Worm (Caenorhabditis elegans) whole organism, late embryonic: ENCODE results near the gene lmtr-3.

Experiments used
- C08G9.2 ChIP-seq: sonication (generic microtip); optimal IDR thresholded peaks from 2 replicates; lab custom pipeline; 2016; ENCODE audit warnings: mild to moderate bottlenecking, missing genetic modification characterization, moderate library complexity, missing compliant biosample characterization
- K02D7.2 ChIP-seq: sonication (generic microtip); optimal IDR thresholded peaks from 2 replicates; lab custom pipeline; 2017; ENCODE audit warnings: mild to moderate bottlenecking, missing genetic modification characterization, missing compliant biosample characterization
- K09A11.1 ChIP-seq: sonication (generic microtip); optimal IDR thresholded peaks from 2 replicates; lab custom pipeline; 2017; ENCODE audit warnings: antibody characterized with exemption, mild to moderate bottlenecking, missing genetic modification characterization, missing compliant biosample characterization; ENCODE audit not compliant: insufficient read depth
- T23F11.4 ChIP-seq: fragments of 200-800 bp; sonication (Bioruptor generic); optimal IDR thresholded peaks from 2 replicates; lab custom pipeline; 2018; ENCODE audit warnings: mild to moderate bottlenecking, missing genetic modification characterization, missing compliant biosample characterization
- ceh-18 ChIP-seq: sonication (generic microtip); optimal IDR thresholded peaks from 2 replicates; lab custom pipeline; 2016; ENCODE audit warnings: missing genetic modification characterization, missing compliant biosample characterization
- ceh-22 ChIP-seq: sonication (generic microtip); optimal IDR thresholded peaks from 2 replicates; lab custom pipeline; 2017; ENCODE audit warnings: missing biosample characterization, missing genetic modification characterization
- ceh-24 ChIP-seq: sonication (generic microtip); optimal IDR thresholded peaks from 2 replicates; lab custom pipeline; 2016; ENCODE audit warnings: mild to moderate bottlenecking, missing genetic modification characterization, missing compliant biosample characterization
- ceh-30 ChIP-seq: fragments of 150-350 bp; optimal IDR thresholded peaks from 2 replicates; lab custom pipeline; 2014; ENCODE audit warnings: missing biosample characterization, missing genetic modification characterization
- ceh-31 ChIP-seq: sonication (generic microtip); optimal IDR thresholded peaks from 2 replicates; lab custom pipeline; 2016; ENCODE audit warnings: missing genetic modification characterization, missing compliant biosample characterization
- elt-4 ChIP-seq: sonication (generic microtip); optimal IDR thresholded peaks from 2 replicates; lab custom pipeline; 2016; ENCODE audit warnings: missing genetic modification characterization, missing compliant biosample characterization
- hlh-13 ChIP-seq: fragments of 200-800 bp; sonication (Bioruptor generic); optimal IDR thresholded peaks from 2 replicates; lab custom pipeline; 2018; ENCODE audit warnings: mild to moderate bottlenecking, missing genetic modification characterization, missing compliant biosample characterization
- hlh-6 ChIP-seq: sonication (generic microtip); optimal IDR thresholded peaks from 2 replicates; lab custom pipeline; 2016; ENCODE audit warnings: missing genotype, missing genetic modification characterization, missing compliant biosample characterization
- hlh-8 ChIP-seq: sonication (generic microtip); optimal IDR thresholded peaks from 2 replicates; lab custom pipeline; 2016; ENCODE audit warnings: missing genotype, missing genetic modification characterization, missing compliant biosample characterization
- madf-2 ChIP-seq: sonication (generic microtip); optimal IDR thresholded peaks from 2 replicates; lab custom pipeline; 2017; ENCODE audit warnings: missing genetic modification characterization, missing compliant biosample characterization
- pag-3 ChIP-seq: sonication (generic microtip); optimal IDR thresholded peaks from 2 replicates; lab custom pipeline; 2016; ENCODE audit warnings: missing compliant biosample characterization, missing genetic modification characterization, borderline replicate concordance
- pha-4 ChIP-seq: fragments of 150-350 bp; optimal IDR thresholded peaks from 2 replicates; lab custom pipeline; 2018; ENCODE audit warnings: missing biosample characterization, missing genetic modification reagents, missing genetic modification characterization
- tbx-2 ChIP-seq: sonication (generic microtip); optimal IDR thresholded peaks from 2 replicates; lab custom pipeline; 2016; ENCODE audit warnings: missing genetic modification characterization, missing compliant biosample characterization
- tbx-7 ChIP-seq: sonication (generic microtip); optimal IDR thresholded peaks from 2 replicates; lab custom pipeline; 2016; ENCODE audit warnings: missing genotype, missing genetic modification characterization, missing compliant biosample characterization
- ttx-3 ChIP-seq: sonication (generic microtip); optimal IDR thresholded peaks from 2 replicates; lab custom pipeline; 2016; ENCODE audit warnings: missing genetic modification reagents, missing genetic modification characterization, missing compliant biosample characterization
- unc-42 ChIP-seq: sonication (generic microtip); optimal IDR thresholded peaks from 2 replicates; lab custom pipeline; 2016; ENCODE audit warnings: missing genotype, missing genetic modification characterization, missing compliant biosample characterization
- ztf-16 ChIP-seq: sonication (generic microtip); optimal IDR thresholded peaks from 2 replicates; lab custom pipeline; 2017; ENCODE audit warnings: missing genetic modification characterization, missing compliant biosample characterization

The lmtr-3 gene

DNA sequence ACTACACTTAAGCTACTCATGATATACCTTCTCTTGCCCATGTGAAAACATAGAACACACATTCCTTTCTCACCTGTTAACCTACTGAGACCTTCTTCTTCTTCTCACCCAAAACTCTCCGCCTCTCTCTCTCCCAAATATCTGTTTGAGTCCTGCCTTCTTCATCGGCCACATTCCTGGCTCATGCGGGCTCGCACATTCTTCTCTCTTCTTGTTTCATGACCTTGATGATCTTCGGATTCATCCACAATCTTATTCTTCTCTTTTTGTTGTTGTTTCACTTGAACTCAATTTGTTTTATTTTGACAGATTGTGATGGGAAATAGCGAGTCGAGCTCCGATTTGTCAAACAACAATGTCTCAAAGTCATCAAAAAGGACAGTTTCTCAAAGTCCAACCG, 47.9 kb downstream of the lmtr-3 start, which contains the start of gene T19C4.5:
Gene T19C4.5 (plus strand): TSS at position 308 of the 400 bp plus-strand sequence.
- TF ChIP-seq T23F11.4 (GFP tag; lab: Kevin White, UChicago) (no peak), ceh-24 (tag; lab: Kevin White, UChicago) (no peak), ztf-16 (tag; lab: Kevin White, UChicago) (no peak), ceh-22 (tag; lab: Kevin White, UChicago) (no peak), pha-4 (tag; lab: Kevin White, UChicago) (no peak), hlh-6 (tag; lab: Kevin White, UChicago) (no peak), hlh-8 (tag; lab: Kevin White, UChicago) (no peak), ceh-30 (no peak), C08G9.2 (tag; lab: Kevin White, UChicago) (no peak), tbx-2 (no peak), madf-2 (tag; lab: Kevin White, UChicago) (no peak), ttx-3 (no peak), tbx-7 (tag; lab: Kevin White, UChicago) (no peak), pag-3 (tag; lab: Kevin White, UChicago) (no peak), K09A11.1 (tag; lab: Kevin White, UChicago) (no peak), ceh-18 (no peak), K02D7.2 (tag; lab: Kevin White, UChicago) (no peak)

DNA sequence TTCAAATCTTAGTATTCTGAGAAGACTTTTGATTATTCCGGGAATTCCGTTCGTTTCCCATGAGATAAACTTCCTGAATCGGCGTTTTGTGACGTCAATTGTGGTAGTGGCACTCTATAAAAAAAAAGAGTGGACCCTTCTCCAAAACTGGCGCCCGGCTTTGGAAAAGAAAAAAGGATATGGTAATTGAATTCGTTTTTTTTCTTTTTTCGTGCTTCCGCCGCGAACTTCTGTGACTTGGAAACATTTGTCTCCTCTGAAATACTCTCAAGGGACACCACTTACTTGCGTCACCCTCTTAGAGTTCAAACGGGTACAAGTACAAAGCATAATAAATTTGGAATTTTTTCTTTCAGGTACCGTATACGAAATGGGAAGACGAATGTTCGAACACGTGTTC, 48.7 kb downstream of the lmtr-3 start:
- TF ChIP-seq hlh-13 (GFP tag; lab: Kevin White, UChicago), result no peak
- TF ChIP-seq elt-4 (tag; lab: Kevin White, UChicago), result no peak
- peak; percentile 31 for TF ChIP-seq unc-42
- TF ChIP-seq ceh-31 (tag; lab: Kevin White, UChicago), result no peak
